Worm (Caenorhabditis elegans): Measurements from ENCODE around the gene cest-2.1.
A peak's percentile ranks its signal among the peaks of the same experiment; 100 is the strongest.

ce11 chrV:14200086-14200485 is 28.8 kb upstream of the cest-2.1 start:
- TF ChIP-seq ceh-30 (tag; optimal IDR thresholded peaks at IDR 0.05) (no peak), ceh-19 (GFP tag; optimal IDR thresholded peaks at IDR 0.05) (no peak), nhr-11 (tag; optimal IDR thresholded peaks at IDR 0.05) (no peak), ets-4 (tag; optimal IDR thresholded peaks at IDR 0.05) (peak; percentile 8), sox-2 (GFP tag; IDR thresholded peaks at IDR 0.05) (no peak), hlh-15 (tag; optimal IDR thresholded peaks at IDR 0.05) (no peak), lim-6 (tag; optimal IDR thresholded peaks at IDR 0.05) (no peak), dve-1 (tag; optimal IDR thresholded peaks at IDR 0.05) (peak; percentile 78), pha-2 (tag; optimal IDR thresholded peaks at IDR 0.05) (no peak), ttx-3 (tag; optimal IDR thresholded peaks at IDR 0.05) (no peak), pqm-1 (tag; optimal IDR thresholded peaks at IDR 0.05) (no peak)

All from whole organism, late embryonic.